Worm (Caenorhabditis elegans): Measurements from ENCODE around the gene F20D6.2.

Gene F20D6.2

ce11 chrV:8217661-8218265 is 31.9 kb downstream of the F20D6.2 start, which contains the start of gene K07C11.8 (continued):
- no peak for TF ChIP-seq skn-1 (tag; optimal IDR thresholded peaks at IDR 0.05)
- TF ChIP-seq Y75B8A.6 (GFP tag; IDR thresholded peaks at IDR 0.05): no peak
- TF ChIP-seq unc-62 (GFP tag; optimal IDR thresholded peaks at IDR 0.05 in 1 of 2): peak in 1 of 2 experiments; percentile 69
- TF ChIP-seq unc-62 (tag; optimal IDR thresholded peaks at IDR 0.05): no peak
- TF ChIP-seq unc-130 (GFP tag; optimal IDR thresholded peaks at IDR 0.05): no peak
- TF ChIP-seq F49E8.2 (tag; optimal IDR thresholded peaks at IDR 0.05; ENCODE audit: borderline replicate concordance): no peak
- TF ChIP-seq pqm-1 (tag; optimal IDR thresholded peaks at IDR 0.05): no peak
- no peak for TF ChIP-seq jun-1 (tag; optimal IDR thresholded peaks at IDR 0.05)
- TF ChIP-seq ZK546.5 (tag; optimal IDR thresholded peaks at IDR 0.05): no peak
- TF ChIP-seq ztf-7 (tag; optimal IDR thresholded peaks at IDR 0.05): no peak
- TF ChIP-seq daf-8 (GFP tag; IDR thresholded peaks at IDR 0.05): no peak
- TF ChIP-seq lir-3 (tag; optimal IDR thresholded peaks at IDR 0.05): no peak
- no peak for TF ChIP-seq arid-1 (GFP tag; conservative IDR thresholded peaks at IDR 0.05)
- no peak for TF ChIP-seq hif-1 (tag; optimal IDR thresholded peaks at IDR 0.05)
- TF ChIP-seq dve-1 (tag; optimal IDR thresholded peaks at IDR 0.05; ENCODE audit: insufficient read depth): peak; percentile 25
- no peak for TF ChIP-seq lin-15B (tag; optimal IDR thresholded peaks at IDR 0.05)
- peak; percentile 7 for TF ChIP-seq hlh-30 (tag; optimal IDR thresholded peaks at IDR 0.05; ENCODE audit: insufficient read depth)
- TF ChIP-seq nhr-10 (tag; optimal IDR thresholded peaks at IDR 0.05): no peak

ce11 chrV:8219550-8219949 is 33.7 kb downstream of the F20D6.2 start:
- no peak for TF ChIP-seq mxl-2 (GFP tag; conservative IDR thresholded peaks at IDR 0.05)
- no peak for TF ChIP-seq F10B5.3 (tag; optimal IDR thresholded peaks at IDR 0.05)
- TF ChIP-seq lir-3 (tag; optimal IDR thresholded peaks at IDR 0.05): no peak
- peak in 1 of 2 experiments; percentile 96 for TF ChIP-seq unc-62 (GFP tag; optimal IDR thresholded peaks at IDR 0.05 in 1 of 2)
- no peak for TF ChIP-seq unc-62 (tag; optimal IDR thresholded peaks at IDR 0.05)
- no peak for TF ChIP-seq set-16 (GFP tag; IDR thresholded peaks at IDR 0.05)
- no peak for TF ChIP-seq zfp-3 (GFP tag; conservative IDR thresholded peaks at IDR 0.05)

ce11 chrV:8221083-8221538 is 35.3 kb downstream of the F20D6.2 start, which contains the start of the genes cogc-6 and air-1:
cogc-6 (minus strand) TSS chrV:8221316.
air-1 (plus strand) TSS chrV:8221488.
- no peak for TF ChIP-seq duxl-1 (tag; optimal IDR thresholded peaks at IDR 0.05; ENCODE audit: poor library complexity)
- no peak for TF ChIP-seq hlh-30 (tag; optimal IDR thresholded peaks at IDR 0.05; ENCODE audit: insufficient read depth)
- TF ChIP-seq T20F7.1 (GFP tag; optimal IDR thresholded peaks at IDR 0.05): peak; percentile 94
- TF ChIP-seq F49E8.2 (tag; optimal IDR thresholded peaks at IDR 0.05; ENCODE audit: borderline replicate concordance): no peak
- no peak for TF ChIP-seq zag-1 (tag; optimal IDR thresholded peaks at IDR 0.05)
- no peak for TF ChIP-seq fkh-10 (GFP tag; optimal IDR thresholded peaks at IDR 0.05)
- TF ChIP-seq mxl-3 (GFP tag; optimal IDR thresholded peaks at IDR 0.05): no peak
- TF ChIP-seq nhr-77 (tag; optimal IDR thresholded peaks at IDR 0.05): no peak
- TF ChIP-seq hlh-11 (tag; optimal IDR thresholded peaks at IDR 0.05): no peak
- no peak for TF ChIP-seq nhr-76 (tag; optimal IDR thresholded peaks at IDR 0.05)
- TF ChIP-seq hmg-1.1 (GFP tag; IDR thresholded peaks at IDR 0.05): no peak
- TF ChIP-seq nhr-237 (tag; optimal IDR thresholded peaks at IDR 0.05): no peak
- no peak for TF ChIP-seq snpc-1.2 (GFP tag; IDR thresholded peaks at IDR 0.05)
- TF ChIP-seq ceh-32 (tag; optimal IDR thresholded peaks at IDR 0.05; ENCODE audit: poor library complexity): no peak
- TF ChIP-seq ceh-62 (tag; optimal IDR thresholded peaks at IDR 0.05): no peak
- no peak for TF ChIP-seq arid-1 (GFP tag; conservative IDR thresholded peaks at IDR 0.05)
- no peak for TF ChIP-seq nhr-6 (tag; optimal IDR thresholded peaks at IDR 0.05)
- no peak for TF ChIP-seq ama-1 (optimal IDR thresholded peaks at IDR 0.05)
- TF ChIP-seq dve-1 (tag; optimal IDR thresholded peaks at IDR 0.05; ENCODE audit: insufficient read depth): no peak
- TF ChIP-seq madf-9 (GFP tag; conservative IDR thresholded peaks at IDR 0.05): no peak
- peak; percentile 57 for TF ChIP-seq dpl-1 (GFP tag; optimal IDR thresholded peaks at IDR 0.05)
- TF ChIP-seq nhr-48 (tag; optimal IDR thresholded peaks at IDR 0.05): no peak
- TF ChIP-seq mxl-2 (GFP tag; conservative IDR thresholded peaks at IDR 0.05): no peak
- no peak for TF ChIP-seq Y105C5A.15 (GFP tag; IDR thresholded peaks at IDR 0.05)
- TF ChIP-seq ceh-28 (tag; optimal IDR thresholded peaks at IDR 0.05): no peak
- no peak for TF ChIP-seq ZK546.5 (tag; optimal IDR thresholded peaks at IDR 0.05)
- TF ChIP-seq ces-1 (GFP tag; optimal IDR thresholded peaks at IDR 0.05): no peak
- TF ChIP-seq mep-1 (tag; optimal IDR thresholded peaks at IDR 0.05): no peak
- no peak for TF ChIP-seq F37D6.2 (tag; optimal IDR thresholded peaks at IDR 0.05)
- TF ChIP-seq egl-27 (tag; optimal IDR thresholded peaks at IDR 0.05): no peak
- no peak for TF ChIP-seq fos-1 (tag; optimal IDR thresholded peaks at IDR 0.05)
